Worm (Caenorhabditis elegans): Measurements from ENCODE around the gene C14A4.12.

DNA sequence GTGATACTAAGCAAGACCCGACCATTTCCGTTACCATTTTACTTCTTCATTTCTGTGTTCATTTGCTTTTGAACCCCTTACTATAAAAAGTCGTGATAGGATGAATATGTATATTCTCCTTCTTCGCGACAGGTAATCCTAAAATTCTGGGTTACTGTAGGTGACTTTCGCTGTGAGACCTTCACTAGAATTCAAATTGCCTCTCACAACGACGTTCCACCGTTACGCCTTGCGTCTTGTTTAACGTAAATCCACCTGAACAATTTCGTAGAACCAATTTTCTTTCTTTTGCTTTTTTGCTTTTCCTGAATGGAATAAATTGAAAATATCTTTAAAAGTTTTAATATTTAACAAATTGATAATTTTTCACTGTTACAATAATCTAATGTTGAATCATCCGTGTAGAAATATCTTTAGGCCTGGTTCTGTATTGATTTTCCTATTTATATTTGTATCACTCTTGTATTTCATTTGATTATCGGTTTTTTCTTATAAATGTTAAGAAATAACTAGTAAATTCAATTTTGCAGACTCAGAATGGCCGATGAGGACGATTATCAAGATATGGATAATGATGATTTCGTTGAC, 33.9 kb upstream of the C14A4.12 start, which contains the start of gene rpb-6:
- TF ChIP-seq unc-62 (GFP tag; optimal IDR thresholded peaks at IDR 0.05) (no peak), unc-120 (tag; optimal IDR thresholded peaks at IDR 0.05; ENCODE audit: poor library complexity, severe bottlenecking) (no peak), zip-8 (tag; optimal IDR thresholded peaks at IDR 0.05) (no peak), mab-5 (tag; optimal IDR thresholded peaks at IDR 0.05) (no peak), elt-1 (tag; optimal IDR thresholded peaks at IDR 0.05; ENCODE audit: borderline replicate concordance, insufficient read depth) (no peak), unc-39 (tag; optimal IDR thresholded peaks at IDR 0.05) (no peak), snpc-4 (tag; optimal IDR thresholded peaks at IDR 0.05) (no peak)
